Worm (Caenorhabditis elegans): ENCODE data around the gene Y53F4B.39.

ce11 chrII:15071571-15071970 is 38.4 kb upstream of the Y53F4B.39 start, which contains the start of gene Y53F4B.18:
- TF ChIP-seq dao-5 (tag; optimal IDR thresholded peaks at IDR 0.05) (no peak), him-1 (tag; optimal IDR thresholded peaks at IDR 0.05) (no peak)
